Worm (Caenorhabditis elegans): ENCODE measurements around the gene cyp-25A1.

DNA sequence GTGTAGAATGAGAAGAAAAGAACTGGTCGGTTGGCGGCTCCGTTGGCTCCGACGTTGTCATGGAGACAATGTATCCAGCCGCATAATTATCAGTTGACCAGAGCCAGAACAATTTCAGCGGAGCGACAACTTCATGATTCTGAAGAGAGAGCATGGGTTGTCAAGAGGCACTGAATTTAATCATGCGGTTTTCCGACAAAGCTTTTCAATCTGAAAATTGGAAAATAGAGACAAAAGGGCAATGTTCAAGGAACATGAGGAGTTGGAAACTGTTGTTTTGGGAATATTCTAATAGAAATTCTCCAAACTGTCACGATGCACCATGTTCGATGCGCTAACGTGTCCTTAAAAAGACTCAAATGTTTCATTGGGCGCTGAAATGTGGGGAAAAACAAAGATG, 28.0 kb upstream of the cyp-25A1 start, which contains the start of gene xbx-5:
- TF ChIP-seq snpc-4 (tag; optimal IDR thresholded peaks at IDR 0.05) (no peak), ceh-82 (tag; optimal IDR thresholded peaks at IDR 0.05) (no peak), nfya-1 (tag; optimal IDR thresholded peaks at IDR 0.05; ENCODE audit: insufficient read depth) (no peak), R02D3.7 (tag; optimal IDR thresholded peaks at IDR 0.05) (no peak), ama-1 (optimal IDR thresholded peaks at IDR 0.05) (no peak), nhr-237 (tag; optimal IDR thresholded peaks at IDR 0.05) (no peak), fkh-10 (GFP tag; optimal IDR thresholded peaks at IDR 0.05) (no peak), elt-1 (tag; optimal IDR thresholded peaks at IDR 0.05) (no peak), egl-5 (tag; optimal IDR thresholded peaks at IDR 0.05) (no peak), pha-4 (tag; optimal IDR thresholded peaks at IDR 0.05) (no peak), elt-3 (tag; optimal IDR thresholded peaks at IDR 0.05) (no peak), nhr-25 (tag; optimal IDR thresholded peaks at IDR 0.05) (no peak), ztf-11 (tag; optimal IDR thresholded peaks at IDR 0.05) (no peak), ceh-16 (tag; optimal IDR thresholded peaks at IDR 0.05) (no peak)

Data from whole organism, L3 larva.